Fruit fly (Drosophila melanogaster) whole organism: ENCODE data around the gene CG4025.

Experiments used
- CG8478 ChIP-seq: fragments of >200 bp; optimal IDR thresholded peaks from 2 replicates; lab custom pipeline; 2018; ENCODE audit warnings: inconsistent platforms
- Dll ChIP-seq: fragments of >200 bp; optimal IDR thresholded peaks from 2 replicates; lab custom pipeline; 2017
- EcR ChIP-seq, 2 experiments: fragments of >200 bp; optimal IDR thresholded peaks; 2 replicates each; lab custom pipeline; 2017; ENCODE audit warnings: missing biosample characterization in 2 of 2, missing genetic modification characterization in 2 of 2, missing genetic modification reagents in 2 of 2
- pan ChIP-seq: fragments of >200 bp; optimal IDR thresholded peaks from 2 replicates; lab custom pipeline; 2017
- psq ChIP-seq: fragments of >200 bp; optimal IDR thresholded peaks from 2 replicates; lab custom pipeline; 2017
- usp ChIP-seq: fragments of >200 bp; optimal IDR thresholded peaks from 2 replicates; lab custom pipeline; 2017; ENCODE audit warnings: missing biosample characterization, missing genetic modification characterization, mixed read lengths

Gene CG4025

dm6 chrX:2043660-2044397 is 32.9 kb upstream of the CG4025 start, which contains the start of gene CG4325:
Gene CG4325, minus strand, starts transcription at chrX:2043818.
- TF ChIP-seq pan (lab: Kevin White, UChicago): no peak
- TF ChIP-seq psq (lab: Kevin White, UChicago): no peak
- no peak for TF ChIP-seq Dll
- TF ChIP-seq EcR (GFP tag; optimal IDR thresholded peaks at IDR 0.05; lab: Kevin White, UChicago): no peak
- no peak for TF ChIP-seq usp (GFP tag; lab: Kevin White, UChicago)
- no peak for TF ChIP-seq CG8478 (lab: Kevin White, UChicago)

- no peak for TF ChIP-seq Dll
- no peak for TF ChIP-seq psq (lab: Kevin White, UChicago)
- no peak for TF ChIP-seq CG8478 (lab: Kevin White, UChicago)
- no peak for TF ChIP-seq usp (GFP tag; lab: Kevin White, UChicago)
- TF ChIP-seq pan (lab: Kevin White, UChicago): no peak
Measured at dm6 chrX:2048778-2049686, 27.7 kb upstream of the CG4025 start.

dm6 chrX:2050070-2050899 is 26.5 kb upstream of the CG4025 start, which contains the start of gene moody:
Gene moody, minus strand, starts transcription at chrX:2050120.
- TF ChIP-seq usp (GFP tag; lab: Kevin White, UChicago) (no peak), Dll (peak; percentile 93)

- TF ChIP-seq CG8478 (lab: Kevin White, UChicago) (no peak), pan (lab: Kevin White, UChicago) (no peak)
Measured at dm6 chrX:2061119-2061518, 15.6 kb upstream of the CG4025 start.

dm6 chrX:2061849-2062248 is 14.9 kb upstream of the CG4025 start, which contains the start of gene Sik2:
Gene Sik2, minus strand, starts transcription at chrX:2061915.
- TF ChIP-seq CG8478 (lab: Kevin White, UChicago): no peak
- no peak for TF ChIP-seq psq (lab: Kevin White, UChicago)
- no peak for TF ChIP-seq EcR (GFP tag; optimal IDR thresholded peaks at IDR 0.05; lab: Kevin White, UChicago)
- no peak for TF ChIP-seq pan (lab: Kevin White, UChicago)
- TF ChIP-seq Dll: no peak
- no peak for TF ChIP-seq usp (GFP tag; lab: Kevin White, UChicago)

dm6 chrX:2065073-2065472 is 11.7 kb upstream of the CG4025 start, which contains the start of gene CG4281:
Gene CG4281, minus strand, starts transcription at chrX:2065142.
- TF ChIP-seq EcR (GFP tag; optimal IDR thresholded peaks at IDR 0.05; lab: Kevin White, UChicago) (no peak), Dll (no peak), CG8478 (lab: Kevin White, UChicago) (no peak), psq (lab: Kevin White, UChicago) (no peak), usp (GFP tag; lab: Kevin White, UChicago) (no peak), pan (lab: Kevin White, UChicago) (no peak)

dm6 chrX:2066259-2066658 is 10.5 kb upstream of the CG4025 start, which contains the start of gene CG14054:
Gene CG14054, minus strand, starts transcription at chrX:2066359.
- TF ChIP-seq EcR (GFP tag; optimal IDR thresholded peaks at IDR 0.05; lab: Kevin White, UChicago): no peak
- no peak for TF ChIP-seq CG8478 (lab: Kevin White, UChicago)
- TF ChIP-seq psq (lab: Kevin White, UChicago): no peak
- no peak for TF ChIP-seq Dll
- no peak for TF ChIP-seq usp (GFP tag; lab: Kevin White, UChicago)
- no peak for TF ChIP-seq pan (lab: Kevin White, UChicago)

dm6 chrX:2068292-2068691 is 8.5 kb upstream of the CG4025 start, which contains the start of gene CG4194:
Gene CG4194, plus strand, starts transcription at chrX:2068592.
- TF ChIP-seq EcR (GFP tag; optimal IDR thresholded peaks at IDR 0.05; lab: Kevin White, UChicago) (no peak), usp (GFP tag; lab: Kevin White, UChicago) (no peak)

dm6 chrX:2069787-2070707 is 6.7 kb upstream of the CG4025 start:
- TF ChIP-seq Dll (no peak), pan (lab: Kevin White, UChicago) (no peak), CG8478 (lab: Kevin White, UChicago) (no peak), usp (GFP tag; lab: Kevin White, UChicago) (no peak), psq (lab: Kevin White, UChicago) (no peak), EcR (GFP tag; optimal IDR thresholded peaks at IDR 0.05; lab: Kevin White, UChicago) (no peak)

- TF ChIP-seq CG8478 (lab: Kevin White, UChicago): no peak
- TF ChIP-seq pan (lab: Kevin White, UChicago): no peak
- no peak for TF ChIP-seq usp (GFP tag; lab: Kevin White, UChicago)
- no peak for TF ChIP-seq EcR (GFP tag; optimal IDR thresholded peaks at IDR 0.05; lab: Kevin White, UChicago)
- no peak for TF ChIP-seq psq (lab: Kevin White, UChicago)
- TF ChIP-seq Dll: no peak
Measured at dm6 chrX:2070708-2071063, 6.1 kb upstream of the CG4025 start.
